Fruit fly (Drosophila melanogaster) whole organism, prepupa: ENCODE measurements around the gene CG12241.

Source experiments
- CG15336 ChIP-seq: fragments of 200-800 bp; sonication (Bioruptor generic); IDR thresholded peaks from 2 replicates; pipeline ENCODE4 v1.3.6; 2022; ENCODE audit warnings: missing biosample characterization, missing genetic modification characterization
- CG8119 ChIP-seq: fragments of 200-800 bp; sonication (Bioruptor generic); IDR thresholded peaks from 3 replicates; pipeline ENCODE4 v1.3.6; 2022; ENCODE audit warnings: missing biosample characterization, missing genetic modification characterization
- Eip75B ChIP-seq: fragments of 200-800 bp; sonication (Bioruptor generic); optimal IDR thresholded peaks from 3 replicates; lab custom pipeline; 2016; ENCODE audit warnings: missing biosample characterization, missing genetic modification characterization
- Eip93F ChIP-seq: fragments of 200-800 bp; sonication (Bioruptor generic); optimal IDR thresholded peaks from 2 replicates; lab custom pipeline; 2016; ENCODE audit warnings: missing biosample characterization, mild to moderate bottlenecking, missing genetic modification characterization
- Hr39 ChIP-seq: fragments of 200-800 bp; sonication (Bioruptor generic); optimal IDR thresholded peaks from 2 replicates; lab custom pipeline; 2016; ENCODE audit warnings: missing biosample characterization, missing genetic modification characterization
- dac ChIP-seq: fragments of 200-800 bp; sonication (Bioruptor generic); optimal IDR thresholded peaks from 2 replicates; lab custom pipeline; 2017; ENCODE audit warnings: missing biosample characterization, mild to moderate bottlenecking, missing genetic modification characterization
- esn ChIP-seq: fragments of 200-800 bp; sonication (Bioruptor generic); optimal IDR thresholded peaks from 2 replicates; lab custom pipeline; 2016; ENCODE audit warnings: missing biosample characterization, mild to moderate bottlenecking, missing genetic modification characterization, moderate library complexity
- fd59A ChIP-seq: fragments of 200-800 bp; sonication (Bioruptor generic); optimal IDR thresholded peaks from 2 replicates; lab custom pipeline; 2017; ENCODE audit warnings: missing biosample characterization, mild to moderate bottlenecking, missing genetic modification characterization, missing genetic modification reagents
- topi ChIP-seq: fragments of 200-800 bp; sonication (Bioruptor generic); optimal IDR thresholded peaks from 3 replicates; lab custom pipeline; 2016; ENCODE audit warnings: missing biosample characterization, missing genetic modification characterization

- TF ChIP-seq topi (GFP tag; lab: Kevin White, UChicago) (no peak), Eip93F (GFP tag; lab: Kevin White, UChicago) (no peak), CG15336 (GFP tag; lab: Robert Waterston, UW) (no peak), fd59A (GFP tag; lab: Kevin White, UChicago) (no peak), esn (GFP tag; lab: Kevin White, UChicago) (peak; percentile 2), Eip75B (GFP tag; lab: Kevin White, UChicago) (no peak), CG8119 (no peak), dac (GFP tag; lab: Kevin White, UChicago) (no peak), Hr39 (GFP tag; lab: Kevin White, UChicago) (no peak)
Observed at dm6 chr3R:15246601-15247000, 27.5 kb downstream of the CG12241 start.
